Fruit fly (Drosophila melanogaster) whole organism, prepupa: Measurements from ENCODE around the gene Sol1.

Experiments used
- CG15336 ChIP-seq: fragments of 200-800 bp; sonication (Bioruptor generic); IDR thresholded peaks from 2 replicates; pipeline ENCODE4 v1.3.6; 2022; ENCODE audit warnings: missing biosample characterization, missing genetic modification characterization
- CG6854 ChIP-seq: fragments of 200-800 bp; sonication (Bioruptor generic); optimal IDR thresholded peaks from 2 replicates; lab custom pipeline; 2017; ENCODE audit warnings: missing biosample characterization, mild to moderate bottlenecking, missing genetic modification characterization
- CG8319 ChIP-seq: fragments of 200-800 bp; sonication (Bioruptor generic); optimal IDR thresholded peaks from 3 replicates; lab custom pipeline; 2016; ENCODE audit warnings: missing biosample characterization, missing genetic modification characterization
- Ets96B ChIP-seq: fragments of 200-800 bp; optimal IDR thresholded peaks from 2 replicates; lab custom pipeline; 2019; ENCODE audit warnings: missing biosample characterization, mild to moderate bottlenecking, missing genetic modification characterization, moderate library complexity

- TF ChIP-seq CG6854 (GFP tag; lab: Kevin White, UChicago) (no peak), Ets96B (no peak), CG15336 (GFP tag; lab: Robert Waterston, UW) (no peak), CG8319 (GFP tag; lab: Kevin White, UChicago) (no peak)
These were observed 24.0 kb upstream of the Sol1 start for dm6 chr3R:12361962-12362497.
